Worm (Caenorhabditis elegans): ENCODE data around the gene lgc-44.

lgc-44 gene

DNA sequence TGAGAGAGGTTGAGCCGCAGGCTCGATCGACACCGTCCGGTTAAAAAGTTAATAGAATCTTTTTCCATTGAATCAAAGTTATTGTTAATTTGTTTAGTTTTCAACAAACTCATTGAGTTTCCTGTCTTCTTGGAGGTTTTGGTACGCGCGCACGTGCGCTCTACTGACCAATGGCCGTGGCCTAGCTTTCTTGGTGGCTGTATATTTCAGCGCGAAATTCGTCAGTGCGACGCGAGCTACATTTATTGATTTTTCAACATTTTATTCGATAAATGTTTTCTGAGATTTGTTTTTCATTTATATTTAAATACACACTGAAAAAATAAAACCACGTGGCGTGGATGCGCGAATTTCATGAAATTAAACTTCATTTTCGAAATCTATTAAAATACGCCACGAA is 28.2 kb downstream of the lgc-44 start, which contains the start of gene bir-1 (continued):
- no peak for TF ChIP-seq zfp-2 (tag; optimal IDR thresholded peaks at IDR 0.05)
- no peak for TF ChIP-seq nhr-76 (tag; optimal IDR thresholded peaks at IDR 0.05)

DNA sequence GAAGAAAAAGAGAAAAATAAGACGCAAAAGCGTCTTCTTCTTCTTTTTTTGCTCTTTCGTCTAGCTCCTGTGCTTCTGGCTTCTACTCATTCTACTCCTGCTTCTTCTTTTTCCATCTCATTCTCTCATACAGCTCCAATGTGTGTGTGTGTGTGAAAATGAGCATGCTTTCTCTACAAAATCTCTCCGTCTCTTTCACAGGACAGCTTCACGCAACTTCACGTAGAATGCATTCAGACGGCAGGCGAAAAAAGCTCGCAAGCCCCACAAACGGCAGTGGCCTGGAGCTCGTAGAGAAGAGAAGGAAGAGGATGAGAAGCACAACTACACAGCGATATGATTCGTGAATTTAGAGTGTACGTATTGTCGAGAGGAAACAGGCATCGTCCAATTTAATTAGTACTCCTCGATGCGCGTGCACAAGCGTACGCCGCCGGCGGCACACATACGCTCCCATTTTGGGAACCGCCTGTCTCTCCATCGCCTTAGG is 31.1 kb downstream of the lgc-44 start:
- no peak for TF ChIP-seq daf-8 (GFP tag; IDR thresholded peaks at IDR 0.05)
- TF ChIP-seq nhr-102 (tag; optimal IDR thresholded peaks at IDR 0.05) = no peak
- TF ChIP-seq R02D3.7 (tag; optimal IDR thresholded peaks at IDR 0.05) = no peak
- peak; percentile 30 for TF ChIP-seq hlh-11 (tag; optimal IDR thresholded peaks at IDR 0.05)
- TF ChIP-seq nhr-11 (tag; optimal IDR thresholded peaks at IDR 0.05) = no peak
- no peak for TF ChIP-seq ceh-32 (tag; optimal IDR thresholded peaks at IDR 0.05; ENCODE audit: poor library complexity)
- peak in 1 of 2 experiments; percentile 40 for TF ChIP-seq hif-1 (tag; optimal IDR thresholded peaks at IDR 0.05)
- no peak for TF ChIP-seq nhr-41 (GFP tag; IDR thresholded peaks at IDR 0.05)
- no peak for TF ChIP-seq gei-8 (GFP tag; optimal IDR thresholded peaks at IDR 0.05)
- TF ChIP-seq F10B5.3 (tag; optimal IDR thresholded peaks at IDR 0.05) = no peak
- TF ChIP-seq fos-1 (tag; optimal IDR thresholded peaks at IDR 0.05) = no peak
- no peak for TF ChIP-seq spr-1 (tag; optimal IDR thresholded peaks at IDR 0.05)
- peak; percentile 53 for TF ChIP-seq F37D6.2 (tag; optimal IDR thresholded peaks at IDR 0.05)
- TF ChIP-seq Y48G9A.11 (GFP tag; IDR thresholded peaks at IDR 0.05) = no peak
- no peak for TF ChIP-seq attf-4 (tag; optimal IDR thresholded peaks at IDR 0.05)
- no peak for TF ChIP-seq dmd-8 (GFP tag; IDR thresholded peaks at IDR 0.05)
- TF ChIP-seq mes-2 (tag; optimal IDR thresholded peaks at IDR 0.05; ENCODE audit: poor library complexity, severe bottlenecking) = no peak
- TF ChIP-seq fkh-10 (GFP tag; optimal IDR thresholded peaks at IDR 0.05) = peak; percentile 41
- TF ChIP-seq mdt-29 (GFP tag; IDR thresholded peaks at IDR 0.05) = no peak
- TF ChIP-seq nhr-77 (tag; optimal IDR thresholded peaks at IDR 0.05) = no peak
- peak; percentile 45 to 60 for TF ChIP-seq lsy-2 (tag; optimal IDR thresholded peaks at IDR 0.05)
- TF ChIP-seq unc-62 (GFP tag; optimal IDR thresholded peaks at IDR 0.05 in 1 of 2) = peak in 1 of 2 experiments; percentile 98
- no peak for TF ChIP-seq unc-62 (tag; optimal IDR thresholded peaks at IDR 0.05)
- TF ChIP-seq mep-1 (tag; optimal IDR thresholded peaks at IDR 0.05) = peak; percentile 70
- no peak for TF ChIP-seq unc-39 (tag; optimal IDR thresholded peaks at IDR 0.05)
- TF ChIP-seq mdl-1 (tag; optimal IDR thresholded peaks at IDR 0.05) = peak in 1 of 2 experiments; percentile 74
- no peak for TF ChIP-seq daf-16 (GFP tag; optimal IDR thresholded peaks at IDR 0.05)
- TF ChIP-seq daf-16 (tag; optimal IDR thresholded peaks at IDR 0.05) = no peak
- peak; percentile 76 for TF ChIP-seq rbr-2 (tag; optimal IDR thresholded peaks at IDR 0.05)
- TF ChIP-seq zag-1 (tag; optimal IDR thresholded peaks at IDR 0.05) = no peak
- TF ChIP-seq daf-19 (GFP tag; conservative IDR thresholded peaks at IDR 0.05) = no peak
- TF ChIP-seq nhr-42 (GFP tag; IDR thresholded peaks at IDR 0.05) = no peak
- no peak for TF ChIP-seq lin-39 (tag; optimal IDR thresholded peaks at IDR 0.05)
- peak; percentile 85 for TF ChIP-seq ctbp-1 (GFP tag; IDR thresholded peaks at IDR 0.05)
- no peak for TF ChIP-seq dve-1 (tag; optimal IDR thresholded peaks at IDR 0.05; ENCODE audit: insufficient read depth)
- no peak for TF ChIP-seq Y105C5A.15 (GFP tag; IDR thresholded peaks at IDR 0.05)
- TF ChIP-seq ceh-44 (GFP tag; IDR thresholded peaks at IDR 0.05) = no peak
- TF ChIP-seq T20F7.1 (GFP tag; optimal IDR thresholded peaks at IDR 0.05) = no peak
- no peak for TF ChIP-seq madf-5 (GFP tag; IDR thresholded peaks at IDR 0.05)
- TF ChIP-seq nhr-25 (tag; optimal IDR thresholded peaks at IDR 0.05; ENCODE audit: borderline replicate concordance, insufficient read depth) = no peak
- no peak for TF ChIP-seq nhr-76 (tag; optimal IDR thresholded peaks at IDR 0.05)
- TF ChIP-seq ceh-82 (tag; optimal IDR thresholded peaks at IDR 0.05) = no peak
- no peak for TF ChIP-seq T26A8.4 (GFP tag; IDR thresholded peaks at IDR 0.05)
- no peak for TF ChIP-seq lin-1 (GFP tag; IDR thresholded peaks at IDR 0.05)
- no peak for TF ChIP-seq F44E2.7 (GFP tag; IDR thresholded peaks at IDR 0.05)
- TF ChIP-seq unc-130 (GFP tag; optimal IDR thresholded peaks at IDR 0.05) = no peak
- no peak for TF ChIP-seq ZK546.5 (tag; optimal IDR thresholded peaks at IDR 0.05)
- TF ChIP-seq vab-7 (GFP tag; IDR thresholded peaks at IDR 0.05) = 0 out of 2 replicates have a peak, but pooled peaks have one; percentile 24
- no peak for TF ChIP-seq skn-1 (tag; optimal IDR thresholded peaks at IDR 0.05)

Data from whole organism, L4 larva.